Worm (Caenorhabditis elegans) whole organism, L3 larva: ENCODE measurements around the gene C13E3.1.
A peak's percentile ranks its signal among the peaks of the same experiment; 100 is the strongest.

ENCODE experiments used
- aly-2 ChIP-seq: fragments of 150-350 bp; optimal IDR thresholded peaks from 2 replicates; lab custom pipeline; 2014; ENCODE audit warnings: missing biosample characterization, missing genetic modification characterization
- ceh-28 ChIP-seq: fragments of 150-350 bp; optimal IDR thresholded peaks from 2 replicates; lab custom pipeline; 2014; ENCODE audit warnings: missing biosample characterization, missing genetic modification reagents, missing genetic modification characterization
- ceh-82 ChIP-seq: fragments of 150-350 bp; optimal IDR thresholded peaks from 2 replicates; lab custom pipeline; 2014; ENCODE audit warnings: missing biosample characterization, missing genetic modification characterization
- ceh-9 ChIP-seq: sonication (generic microtip); optimal IDR thresholded peaks from 2 replicates; lab custom pipeline; 2018; ENCODE audit warnings: missing biosample characterization, missing genetic modification characterization
- egl-5 ChIP-seq: fragments of 150-350 bp; optimal IDR thresholded peaks from 2 replicates; lab custom pipeline; 2017; ENCODE audit warnings: missing biosample characterization, missing genetic modification reagents, missing genetic modification characterization, inconsistent platforms
- fkh-10 ChIP-seq: sonication (generic microtip); optimal IDR thresholded peaks from 2 replicates; lab custom pipeline; 2017; ENCODE audit warnings: missing biosample characterization, missing genetic modification reagents, missing genetic modification characterization
- hmg-11 ChIP-seq: sonication (generic microtip); optimal IDR thresholded peaks from 2 replicates; lab custom pipeline; 2016; ENCODE audit warnings: missing genetic modification characterization, missing compliant biosample characterization
- mml-1 ChIP-seq: fragments of 150-350 bp; sonication (generic microtip); optimal IDR thresholded peaks from 3 replicates; lab custom pipeline; 2014; ENCODE audit warnings: missing biosample characterization, missing genetic modification characterization

Gene C13E3.1

DNA sequence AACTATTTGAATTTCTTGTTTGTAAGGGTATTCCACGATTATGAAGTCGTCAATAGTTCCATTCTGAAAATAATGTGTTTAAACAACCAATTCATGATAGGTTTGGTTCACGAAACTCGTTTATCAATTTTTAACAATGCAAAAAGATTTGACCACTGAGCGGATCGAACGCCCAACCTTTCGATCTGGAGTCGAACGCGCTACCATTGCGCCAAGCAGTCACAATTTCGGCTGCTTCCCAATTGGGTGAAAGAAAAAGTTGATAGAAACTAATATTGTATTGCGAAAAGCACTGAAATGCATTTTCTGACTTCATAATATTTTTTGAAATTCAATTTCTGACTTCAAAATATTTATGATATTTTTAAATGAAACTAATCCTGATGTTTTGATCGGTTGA lies 52.1 kb downstream of the C13E3.1 start:
- no peak for TF ChIP-seq mml-1 (tag; lab: Kevin White, UChicago)
- no peak for TF ChIP-seq egl-5
- no peak for TF ChIP-seq aly-2
- TF ChIP-seq ceh-9, result no peak
- no peak for TF ChIP-seq fkh-10
- TF ChIP-seq ceh-28 (tag; lab: Kevin White, UChicago), result no peak
- TF ChIP-seq hmg-11 (tag; lab: Kevin White, UChicago), result peak; percentile 11
- no peak for TF ChIP-seq ceh-82 (tag; lab: Kevin White, UChicago)
- TF ChIP-seq, all 47 proteins: peak for 1
